Worm (Caenorhabditis elegans) whole organism, L4 larva: ENCODE data around the gene F28C1.1.

Experiments
- D1046.2 ChIP-seq: fragments of 200-800 bp; sonication (Bioruptor generic); IDR thresholded peaks from 2 replicates; pipeline ENCODE4 v1.3.6; 2022; ENCODE audit warnings: missing genetic modification characterization, missing compliant biosample characterization
- F37D6.2 ChIP-seq: sonication (generic microtip); optimal IDR thresholded peaks from 2 replicates; lab custom pipeline; 2016; ENCODE audit warnings: mild to moderate bottlenecking, missing genetic modification characterization, missing compliant biosample characterization
- R02D3.7 ChIP-seq: fragments of 150-350 bp; sonication (generic microtip); optimal IDR thresholded peaks from 3 replicates; lab custom pipeline; 2014; ENCODE audit warnings: missing biosample characterization, missing genetic modification characterization
- Y75B8A.6 ChIP-seq: fragments of 200-800 bp; sonication (Bioruptor generic); IDR thresholded peaks from 2 replicates; pipeline ENCODE4 v1.3.6; 2022; ENCODE audit warnings: missing genetic modification reagents, missing genetic modification characterization, missing compliant biosample characterization
- ZK337.2 ChIP-seq: fragments of 200-800 bp; sonication (Bioruptor generic); IDR thresholded peaks from 2 replicates; pipeline ENCODE4 v1.3.6; 2022; ENCODE audit warnings: missing genetic modification reagents, missing genetic modification characterization, missing compliant biosample characterization
- ZK546.5 ChIP-seq, 2 experiments: sonication (generic microtip); optimal IDR thresholded peaks; 2 replicates each; lab custom pipeline; 2017; ENCODE audit warnings: missing biosample characterization in 2 of 2, missing genetic modification characterization in 2 of 2
- aha-1 ChIP-seq: fragments of 150-350 bp; peaks from one replicate; lab custom pipeline; 2014; ENCODE audit warnings: missing biosample characterization, missing genetic modification characterization
- ama-1 ChIP-seq: fragments of 150-350 bp; optimal IDR thresholded peaks from 2 replicates; lab custom pipeline; 2014; ENCODE audit warnings: inconsistent platforms, mixed read lengths
- arid-1 ChIP-seq: fragments of 200-800 bp; sonication (Bioruptor generic); conservative IDR thresholded peaks from 2 replicates; pipeline ENCODE4 v1.3.6; 2022; ENCODE audit warnings: missing genetic modification reagents, missing genetic modification characterization, missing compliant biosample characterization
- attf-4 ChIP-seq: sonication (generic microtip); optimal IDR thresholded peaks from 3 replicates; lab custom pipeline; 2017; ENCODE audit warnings: missing biosample characterization, missing genetic modification characterization
- ceh-62 ChIP-seq: sonication (generic microtip); optimal IDR thresholded peaks from 2 replicates; lab custom pipeline; 2017; ENCODE audit warnings: missing biosample characterization, missing genetic modification characterization
- ceh-82 ChIP-seq: sonication (generic microtip); optimal IDR thresholded peaks from 2 replicates; lab custom pipeline; 2017; ENCODE audit warnings: missing biosample characterization, missing genetic modification characterization
- cey-2 ChIP-seq: sonication (generic microtip); optimal IDR thresholded peaks from 3 replicates; lab custom pipeline; 2017; ENCODE audit warnings: missing genetic modification characterization, mild to moderate bottlenecking, missing compliant biosample characterization, antibody characterized with exemption, borderline replicate concordance; ENCODE audit not compliant: insufficient read depth
- ctbp-1 ChIP-seq: fragments of 200-800 bp; sonication (Bioruptor generic); IDR thresholded peaks from 2 replicates; pipeline ENCODE4 v1.3.6; 2022; ENCODE audit warnings: missing genetic modification reagents, missing genetic modification characterization, missing compliant biosample characterization
- daf-12 ChIP-seq: fragments of 150-350 bp; optimal IDR thresholded peaks from 2 replicates; lab custom pipeline; 2014; ENCODE audit warnings: missing biosample characterization, missing genetic modification reagents, missing genetic modification characterization
- daf-16 ChIP-seq, 3 experiments: sonication (generic microtip); optimal IDR thresholded peaks; 2 replicates each; lab custom pipeline; 2016 to 2017; ENCODE audit warnings: missing genetic modification characterization in 3 of 3, missing genetic modification reagents in 3 of 3, mild to moderate bottlenecking in 2 of 3, missing compliant biosample characterization in 2 of 3, missing biosample characterization in 1 of 3, moderate library complexity in 1 of 3
- dmd-8 ChIP-seq: fragments of 200-800 bp; sonication (Bioruptor generic); IDR thresholded peaks from 2 replicates; pipeline ENCODE4 v1.3.6; 2022; ENCODE audit warnings: missing genetic modification characterization, missing compliant biosample characterization
- dve-1 ChIP-seq: sonication (generic microtip); optimal IDR thresholded peaks from 2 replicates; lab custom pipeline; 2017; ENCODE audit warnings: antibody characterized with exemption, mild to moderate bottlenecking, missing genetic modification characterization, missing compliant biosample characterization; ENCODE audit not compliant: insufficient read depth
- egl-43 ChIP-seq: fragments of 200-800 bp; sonication (Bioruptor generic); IDR thresholded peaks from 2 replicates; pipeline ENCODE4 v1.3.6; 2022; ENCODE audit warnings: missing genetic modification reagents, missing genetic modification characterization, missing compliant biosample characterization
- hif-1 ChIP-seq, 2 experiments: sonication (generic microtip); optimal IDR thresholded peaks; 2 replicates each; lab custom pipeline; 2016 to 2017; ENCODE audit warnings: missing compliant biosample characterization in 2 of 2, missing genetic modification characterization in 2 of 2, missing genetic modification reagents in 2 of 2, missing genotype in 2 of 2, mild to moderate bottlenecking in 1 of 2
- hlh-30 ChIP-seq: sonication (generic microtip); optimal IDR thresholded peaks from 2 replicates; lab custom pipeline; 2017; ENCODE audit warnings: antibody characterized with exemption, mild to moderate bottlenecking, missing genetic modification characterization, missing compliant biosample characterization; ENCODE audit not compliant: insufficient read depth
- lim-7 ChIP-seq: fragments of 200-800 bp; sonication (Bioruptor generic); IDR thresholded peaks from 2 replicates; pipeline ENCODE4 v1.3.6; 2022; ENCODE audit warnings: missing genetic modification characterization, missing compliant biosample characterization
- lin-1 ChIP-seq: fragments of 200-800 bp; sonication (Bioruptor generic); IDR thresholded peaks from 2 replicates; pipeline ENCODE4 v1.3.6; 2022; ENCODE audit warnings: missing genetic modification reagents, missing genetic modification characterization, missing compliant biosample characterization
- lin-15B ChIP-seq: fragments of 150-350 bp; sonication (generic microtip); optimal IDR thresholded peaks from 3 replicates; lab custom pipeline; 2014; ENCODE audit warnings: missing biosample characterization, missing genetic modification characterization
- lin-29 ChIP-seq: fragments of 200-800 bp; sonication (Bioruptor generic); IDR thresholded peaks from 2 replicates; pipeline ENCODE4 v1.3.6; 2022; ENCODE audit warnings: missing genetic modification reagents, missing genetic modification characterization, missing compliant biosample characterization
- lin-38 ChIP-seq: fragments of 200-800 bp; sonication (Bioruptor generic); IDR thresholded peaks from 2 replicates; pipeline ENCODE4 v1.3.6; 2022; ENCODE audit warnings: missing genetic modification reagents, missing genetic modification characterization, missing compliant biosample characterization
- madf-9 ChIP-seq: fragments of 200-800 bp; sonication (Bioruptor generic); conservative IDR thresholded peaks from 2 replicates; pipeline ENCODE4 v1.3.6; 2022; ENCODE audit warnings: missing genetic modification reagents, missing genetic modification characterization, missing compliant biosample characterization
- mdt-29 ChIP-seq: fragments of 200-800 bp; sonication (Bioruptor generic); IDR thresholded peaks from 2 replicates; pipeline ENCODE4 v1.3.6; 2022; ENCODE audit warnings: missing genetic modification reagents, missing genetic modification characterization, missing compliant biosample characterization
- mep-1 ChIP-seq: fragments of 150-350 bp; sonication (generic microtip); optimal IDR thresholded peaks from 3 replicates; lab custom pipeline; 2014; ENCODE audit warnings: missing biosample characterization, missing genetic modification characterization
- nhr-28 ChIP-seq: fragments of 150-350 bp; optimal IDR thresholded peaks from 2 replicates; lab custom pipeline; 2014; ENCODE audit warnings: missing biosample characterization, missing genetic modification characterization
- nhr-48 ChIP-seq: sonication (generic microtip); optimal IDR thresholded peaks from 2 replicates; lab custom pipeline; 2016; ENCODE audit warnings: mild to moderate bottlenecking, missing genetic modification characterization, missing compliant biosample characterization
- nhr-76 ChIP-seq: fragments of 150-350 bp; optimal IDR thresholded peaks from 2 replicates; lab custom pipeline; 2014; ENCODE audit warnings: missing biosample characterization, missing genetic modification characterization
- php-3 ChIP-seq: fragments of 200-800 bp; sonication (Bioruptor generic); IDR thresholded peaks from 2 replicates; pipeline ENCODE4 v1.3.6; 2022; ENCODE audit warnings: missing genetic modification reagents, missing genetic modification characterization, missing compliant biosample characterization
- sdz-12 ChIP-seq: fragments of 200-800 bp; sonication (Bioruptor generic); optimal IDR thresholded peaks from 2 replicates; lab custom pipeline; 2018; ENCODE audit warnings: mild to moderate bottlenecking, missing genetic modification characterization, missing compliant biosample characterization
- set-16 ChIP-seq: fragments of 200-800 bp; sonication (Bioruptor generic); IDR thresholded peaks from 2 replicates; pipeline ENCODE4 v1.3.6; 2022; ENCODE audit warnings: missing genetic modification reagents, missing genetic modification characterization, missing compliant biosample characterization
- unc-130 ChIP-seq: sonication (generic microtip); optimal IDR thresholded peaks from 2 replicates; lab custom pipeline; 2016; ENCODE audit warnings: missing genetic modification reagents, missing genetic modification characterization, missing compliant biosample characterization
- unc-62 ChIP-seq, 3 experiments: fragments of 150-350 bp in 1 of 3; sonication (generic microtip); optimal IDR thresholded peaks in 2 of 3; peaks in 1 of 3; 1 replicate in 1 of 3; 2 replicates in 2 of 3; lab custom pipeline; 2014 to 2017; ENCODE audit warnings: missing biosample characterization in 3 of 3, missing genetic modification characterization in 3 of 3, missing genetic modification reagents in 3 of 3, missing genotype in 1 of 3
- zfp-3 ChIP-seq: fragments of 200-800 bp; sonication (Bioruptor generic); conservative IDR thresholded peaks from 2 replicates; pipeline ENCODE4 v1.3.6; 2022; ENCODE audit warnings: missing genetic modification reagents, missing genetic modification characterization, missing compliant biosample characterization
- ztf-7 ChIP-seq: fragments of 150-350 bp; optimal IDR thresholded peaks from 2 replicates; lab custom pipeline; 2014; ENCODE audit warnings: missing biosample characterization, missing genetic modification characterization

Gene F28C1.1

DNA sequence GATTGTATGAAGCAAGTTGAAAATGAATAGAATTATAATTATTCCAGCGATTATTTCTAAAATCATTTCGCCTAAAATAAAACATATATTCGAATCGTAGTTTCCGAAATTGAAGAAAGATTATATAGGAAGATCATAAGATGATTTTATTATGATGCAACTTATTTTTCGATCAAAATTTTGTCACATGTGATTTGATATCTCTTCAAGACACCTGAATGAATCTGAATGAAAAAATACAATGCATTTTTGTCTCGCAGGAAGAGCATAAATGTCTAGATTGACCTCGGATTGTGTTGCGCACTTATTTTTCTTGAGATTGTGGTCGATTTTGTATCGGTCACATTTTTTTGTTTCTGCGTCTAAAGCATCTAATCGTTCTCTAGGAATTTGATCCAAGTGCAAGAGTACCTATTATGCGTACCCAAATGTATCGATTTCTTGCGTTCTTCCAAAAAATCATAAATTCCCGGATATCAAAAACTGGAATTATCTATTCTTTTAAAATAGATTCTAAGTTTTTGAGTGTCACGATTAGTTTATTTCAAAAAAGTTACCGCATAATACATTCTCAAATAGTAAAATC lies 40.1 kb upstream of the F28C1.1 start, which contains the start of gene hrg-2:
Gene hrg-2 (minus strand): TSS at position 98 of the 586 bp plus-strand sequence.
- no peak for TF ChIP-seq cey-2 (tag; lab: Kevin White, UChicago)
- no peak for TF ChIP-seq lin-15B (tag; lab: Kevin White, UChicago)
- peak; percentile 64 for TF ChIP-seq nhr-48 (tag; lab: Kevin White, UChicago)
- no peak for TF ChIP-seq ama-1 (lab: Kevin White, UChicago)
- TF ChIP-seq set-16 (GFP tag; lab: Robert Waterston, UW) = no peak
- peak; percentile 11 for TF ChIP-seq dve-1
- no peak for TF ChIP-seq unc-130 (GFP tag; lab: Kevin White, UChicago)
- TF ChIP-seq madf-9 (GFP tag; lab: Robert Waterston, UW) = no peak
- no peak for TF ChIP-seq F37D6.2 (tag; lab: Kevin White, UChicago)
- no peak for TF ChIP-seq dmd-8
- no peak for TF ChIP-seq attf-4 (tag; lab: Kevin White, UChicago)
- no peak for TF ChIP-seq ctbp-1
- no peak for TF ChIP-seq R02D3.7
- no peak for TF ChIP-seq arid-1
- TF ChIP-seq daf-12 = no peak
- peak; percentile 14 for TF ChIP-seq nhr-28 (tag; lab: Kevin White, UChicago)
- TF ChIP-seq ZK546.5 (tag; optimal IDR thresholded peaks at IDR 0.05; lab: Kevin White, UChicago) = no peak
- no peak for TF ChIP-seq ZK337.2 (GFP tag; lab: Robert Waterston, UW)
- TF ChIP-seq daf-16 (GFP tag; optimal IDR thresholded peaks at IDR 0.05; lab: Kevin White, UChicago) = no peak
- no peak for TF ChIP-seq daf-16 (tag; optimal IDR thresholded peaks at IDR 0.05; lab: Kevin White, UChicago)
- TF ChIP-seq hlh-30 (tag; lab: Kevin White, UChicago) = peak; percentile 40
- no peak for TF ChIP-seq lin-29 (GFP tag; lab: Robert Waterston, UW)
- TF ChIP-seq D1046.2 (GFP tag; lab: Robert Waterston, UW) = no peak
- TF ChIP-seq php-3 (GFP tag; lab: Robert Waterston, UW) = no peak
- no peak for TF ChIP-seq sdz-12 (GFP tag; lab: Kevin White, UChicago)
- TF ChIP-seq unc-62 (GFP tag; optimal IDR thresholded peaks at IDR 0.05 in 1 of 2; lab: Kevin White, UChicago) = no peak
- no peak for TF ChIP-seq unc-62 (tag; optimal IDR thresholded peaks at IDR 0.05; lab: Kevin White, UChicago)
- no peak for TF ChIP-seq lin-38 (GFP tag; lab: Robert Waterston, UW)
- peak; percentile 93 for TF ChIP-seq ztf-7 (tag; lab: Kevin White, UChicago)
- TF ChIP-seq ceh-82 (tag; lab: Kevin White, UChicago) = no peak
- peak; percentile 2 for TF ChIP-seq mep-1 (tag; lab: Kevin White, UChicago)
- peak; percentile 31 for TF ChIP-seq aha-1 (tag; lab: Kevin White, UChicago)
- TF ChIP-seq nhr-76 = no peak
- no peak for TF ChIP-seq lin-1
- no peak for TF ChIP-seq lim-7
- TF ChIP-seq egl-43 (GFP tag; lab: Robert Waterston, UW) = no peak
- no peak for TF ChIP-seq ceh-62 (tag; lab: Kevin White, UChicago)
- no peak for TF ChIP-seq hif-1 (tag; optimal IDR thresholded peaks at IDR 0.05; lab: Kevin White, UChicago)
- TF ChIP-seq mdt-29 = no peak
- no peak for TF ChIP-seq Y75B8A.6 (GFP tag; lab: Robert Waterston, UW)

DNA sequence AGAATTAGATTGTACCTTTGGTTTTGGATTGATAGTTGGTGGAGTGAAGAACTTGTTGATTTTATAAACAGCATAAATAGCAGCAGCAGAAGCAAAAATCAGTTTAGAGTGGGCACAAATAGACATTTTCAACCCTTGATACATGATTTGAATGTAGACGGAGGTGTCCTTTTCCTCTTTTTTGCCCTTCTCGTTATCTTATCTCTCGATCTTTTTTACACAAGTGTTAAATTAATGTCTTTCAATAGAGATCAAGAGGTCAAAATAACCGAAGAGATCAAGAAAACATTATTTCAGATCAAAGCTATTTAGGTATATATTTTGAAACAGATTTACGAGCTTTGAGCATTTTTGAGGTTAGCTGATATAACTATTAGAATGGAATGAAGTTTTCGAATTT lies 38.7 kb upstream of the F28C1.1 start, which contains the start of gene cdr-7:
Gene cdr-7 (minus strand): TSS at position 205 of the 400 bp plus-strand sequence.
- TF ChIP-seq zfp-3 (GFP tag; lab: Robert Waterston, UW) (no peak), nhr-28 (tag; lab: Kevin White, UChicago) (peak; percentile 13)
